Fruit fly (Drosophila melanogaster): ENCODE measurements around the gene CG33181.

DNA sequence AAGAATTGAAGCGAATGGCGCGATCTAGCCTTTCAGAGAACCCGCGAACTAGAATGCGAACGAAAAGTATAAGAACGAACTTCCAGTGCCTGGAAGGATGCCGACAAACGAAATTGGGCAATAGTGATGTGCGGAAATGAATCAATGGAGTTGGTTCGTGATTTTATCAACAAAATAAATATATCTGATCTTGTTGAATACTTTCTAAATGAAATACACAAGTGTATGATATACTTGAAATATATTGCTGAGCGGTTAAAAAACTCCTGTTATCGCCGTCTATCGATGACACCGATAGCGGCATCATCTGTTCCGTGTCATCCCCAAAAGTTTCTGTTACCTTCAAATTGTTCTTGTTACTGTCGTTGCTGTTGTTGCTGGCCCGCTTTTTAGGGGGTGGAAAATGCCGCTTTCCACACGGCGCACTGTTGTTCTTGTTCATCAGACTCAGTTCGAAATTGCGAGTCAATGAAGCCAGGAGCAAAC, 380 bp downstream of the CG33181 start, which contains the start of gene otu:
- TF ChIP-seq Lpt (GFP tag; optimal IDR thresholded peaks at IDR 0.05) (no peak), pdm3 (GFP tag; optimal IDR thresholded peaks at IDR 0.05) (no peak), CG9139 (GFP tag; optimal IDR thresholded peaks at IDR 0.05) (no peak), ss (GFP tag; optimal IDR thresholded peaks at IDR 0.05) (no peak), CG8119 (GFP tag; IDR thresholded peaks at IDR 0.05) (no peak), svp (GFP tag) (no peak), CG4318 (GFP tag; optimal IDR thresholded peaks at IDR 0.05) (no peak), Sox14 (GFP tag; optimal IDR thresholded peaks at IDR 0.05) (no peak)

Data from whole organism, prepupa.